Fruit fly (Drosophila melanogaster) whole organism, embryonic: Measurements from ENCODE around the gene da.

Experiments used
- Blimp-1 ChIP-seq: fragments of 200-800 bp; sonication (Bioruptor generic); optimal IDR thresholded peaks from 3 replicates; lab custom pipeline; 2018; ENCODE audit warnings: missing biosample characterization, missing genetic modification characterization, mild to moderate bottlenecking, moderate library complexity, missing genetic modification reagents
- CG1024 ChIP-seq: fragments of 200-800 bp; sonication (Bioruptor generic); IDR thresholded peaks from 2 replicates; pipeline ENCODE4 v1.3.6; 2022; ENCODE audit warnings: missing biosample characterization, missing genetic modification characterization
- CG12219 ChIP-seq: fragments of 200-800 bp; sonication (Bioruptor generic); optimal IDR thresholded peaks from 3 replicates; lab custom pipeline; 2018; ENCODE audit warnings: missing biosample characterization, mild to moderate bottlenecking, missing genetic modification characterization
- CG13624 ChIP-seq: fragments of 200-800 bp; sonication (Bioruptor generic); optimal IDR thresholded peaks from 2 replicates; lab custom pipeline; 2016; ENCODE audit warnings: missing biosample characterization, missing genetic modification characterization
- CG13775 ChIP-seq: fragments of 200-800 bp; sonication (Bioruptor generic); optimal IDR thresholded peaks from 3 replicates; lab custom pipeline; 2017; ENCODE audit warnings: missing biosample characterization, mild to moderate bottlenecking, missing genetic modification characterization
- CG1602 ChIP-seq: fragments of 200-800 bp; sonication (Bioruptor generic); optimal IDR thresholded peaks from 3 replicates; lab custom pipeline; 2016; ENCODE audit warnings: missing biosample characterization, missing genetic modification characterization
- CG2712 ChIP-seq: fragments of 200-800 bp; optimal IDR thresholded peaks from 3 replicates; lab custom pipeline; 2019; ENCODE audit warnings: missing biosample characterization, mild to moderate bottlenecking, missing genetic modification characterization, moderate library complexity
- CG30020 ChIP-seq: fragments of 200-800 bp; optimal IDR thresholded peaks from 2 replicates; lab custom pipeline; 2019; ENCODE audit warnings: missing biosample characterization, mild to moderate bottlenecking, missing genetic modification characterization, moderate library complexity
- CG32772 ChIP-seq: fragments of 200-800 bp; sonication (Bioruptor generic); IDR thresholded peaks from 2 replicates; pipeline ENCODE4 v1.3.6; 2022; ENCODE audit warnings: missing biosample characterization, missing genetic modification characterization
- CG33557 ChIP-seq: fragments of 200-800 bp; sonication (Bioruptor generic); optimal IDR thresholded peaks from 2 replicates; lab custom pipeline; 2019; ENCODE audit warnings: missing biosample characterization, mild to moderate bottlenecking, missing genetic modification characterization, moderate library complexity
- CG6254 ChIP-seq: fragments of 200-800 bp; sonication (Bioruptor generic); optimal IDR thresholded peaks from 3 replicates; lab custom pipeline; 2017; ENCODE audit warnings: mild to moderate bottlenecking, missing biosample characterization, missing genetic modification reagents, missing genetic modification characterization
- CG6765 ChIP-seq: fragments of 200-800 bp; sonication (Bioruptor generic); optimal IDR thresholded peaks from 3 replicates; lab custom pipeline; 2017; ENCODE audit warnings: missing biosample characterization, mild to moderate bottlenecking, missing genetic modification characterization
- CG7745 ChIP-seq: fragments of 200-800 bp; sonication (Bioruptor generic); optimal IDR thresholded peaks from 2 replicates; lab custom pipeline; 2018; ENCODE audit warnings: missing biosample characterization, mild to moderate bottlenecking, missing genetic modification characterization, moderate library complexity
- CG8388 ChIP-seq: fragments of 200-800 bp; sonication (Bioruptor generic); optimal IDR thresholded peaks from 2 replicates; lab custom pipeline; 2019; ENCODE audit warnings: missing biosample characterization, mild to moderate bottlenecking, missing genetic modification characterization, moderate library complexity
- CG8478 ChIP-seq: fragments of >200 bp; optimal IDR thresholded peaks from 2 replicates; lab custom pipeline; 2018
- CG8924 ChIP-seq: fragments of 200-800 bp; optimal IDR thresholded peaks from 3 replicates; lab custom pipeline; 2019; ENCODE audit warnings: missing biosample characterization, mild to moderate bottlenecking, missing genetic modification characterization, moderate library complexity
- CG9876 ChIP-seq: fragments of 200-800 bp; sonication (Bioruptor generic); optimal IDR thresholded peaks from 2 replicates; lab custom pipeline; 2016; ENCODE audit warnings: missing biosample characterization, missing genetic modification characterization
- Dek ChIP-seq: fragments of 200-800 bp; sonication (Bioruptor generic); optimal IDR thresholded peaks from 3 replicates; lab custom pipeline; 2019; ENCODE audit warnings: missing biosample characterization, mild to moderate bottlenecking, missing genetic modification characterization, moderate library complexity
- Eip74EF ChIP-seq, 2 experiments: fragments of 200-800 bp in 1 of 2; fragments of >200 bp in 1 of 2; sonication (Bioruptor generic) in 1 of 2; optimal IDR thresholded peaks; 2 replicates each; lab custom pipeline; 2017 to 2019; ENCODE audit warnings: missing biosample characterization in 2 of 2, missing genetic modification characterization in 2 of 2, mild to moderate bottlenecking in 1 of 2, moderate library complexity in 1 of 2
- HLH3B ChIP-seq: fragments of 200-800 bp; sonication (Bioruptor generic); IDR thresholded peaks from 2 replicates; pipeline ENCODE4 v1.3.6; 2022; ENCODE audit warnings: missing biosample characterization, missing genetic modification characterization
- Hey ChIP-seq: fragments of 200-800 bp; sonication (Bioruptor generic); optimal IDR thresholded peaks from 3 replicates; lab custom pipeline; 2018; ENCODE audit warnings: missing biosample characterization, mild to moderate bottlenecking, missing genetic modification characterization
- HmgD ChIP-seq: fragments of 200-800 bp; sonication (Bioruptor generic); optimal IDR thresholded peaks from 3 replicates; lab custom pipeline; 2016; ENCODE audit warnings: missing biosample characterization, missing genetic modification characterization
- Jarid2 ChIP-seq: fragments of 200-800 bp; sonication (Bioruptor generic); optimal IDR thresholded peaks from 3 replicates; lab custom pipeline; 2017; ENCODE audit warnings: mild to moderate bottlenecking, missing biosample characterization, missing genetic modification reagents, missing genetic modification characterization
- Lim3 ChIP-seq: fragments of 200-800 bp; sonication (Bioruptor generic); IDR thresholded peaks from 2 replicates; pipeline ENCODE4 v1.3.6; 2022; ENCODE audit warnings: missing biosample characterization, missing genetic modification characterization
- Lpt ChIP-seq: fragments of >200 bp; optimal IDR thresholded peaks from 2 replicates; lab custom pipeline; 2018; ENCODE audit warnings: missing biosample characterization, missing genetic modification characterization
- Neu2 ChIP-seq: fragments of 200-800 bp; sonication (Bioruptor generic); optimal IDR thresholded peaks from 3 replicates; lab custom pipeline; 2016; ENCODE audit warnings: missing biosample characterization, missing genetic modification characterization, borderline replicate concordance
- Ssrp ChIP-seq: fragments of 200-800 bp; sonication (Bioruptor generic); optimal IDR thresholded peaks from 2 replicates; lab custom pipeline; 2018; ENCODE audit warnings: missing biosample characterization, mild to moderate bottlenecking, missing genetic modification characterization, moderate library complexity
- Trl ChIP-seq, 3 experiments: fragments of >200 bp in 2 of 3; fragments of 200-800 bp in 1 of 3; sonication (Bioruptor generic) in 1 of 3; optimal IDR thresholded peaks; 2 replicates in 1 of 3; 3 replicates in 2 of 3; lab custom pipeline; 2016 to 2017; ENCODE audit warnings: missing biosample characterization in 1 of 3, missing genetic modification characterization in 1 of 3
- Xbp1 ChIP-seq: fragments of 200-800 bp; sonication (Bioruptor generic); optimal IDR thresholded peaks from 3 replicates; lab custom pipeline; 2016; ENCODE audit warnings: missing biosample characterization, mild to moderate bottlenecking, missing genetic modification characterization
- abd-A ChIP-seq: fragments of 200-800 bp; sonication (Bioruptor generic); optimal IDR thresholded peaks from 3 replicates; lab custom pipeline; 2019; ENCODE audit warnings: missing biosample characterization, mild to moderate bottlenecking, missing genetic modification characterization, moderate library complexity
- ap ChIP-seq: fragments of 200-800 bp; sonication (Bioruptor generic); IDR thresholded peaks from 2 replicates; pipeline ENCODE4 v1.3.6; 2022; ENCODE audit warnings: missing biosample characterization, missing genetic modification characterization
- az2 ChIP-seq: fragments of 200-800 bp; sonication (Bioruptor generic); optimal IDR thresholded peaks from 3 replicates; lab custom pipeline; 2016; ENCODE audit warnings: missing biosample characterization, missing genetic modification characterization
- crp ChIP-seq, 2 experiments: fragments of 200-800 bp; sonication (Bioruptor generic); optimal IDR thresholded peaks; 2 replicates in 1 of 2; 3 replicates in 1 of 2; lab custom pipeline; 2017; ENCODE audit warnings: missing biosample characterization in 2 of 2, missing genetic modification characterization in 2 of 2, mild to moderate bottlenecking in 1 of 2, moderate library complexity in 1 of 2
- dm ChIP-seq: fragments of 200-800 bp; sonication (Bioruptor generic); optimal IDR thresholded peaks from 3 replicates; lab custom pipeline; 2016; ENCODE audit warnings: missing biosample characterization, missing genetic modification characterization
- eve ChIP-seq, 2 experiments: fragments of >200 bp; optimal IDR thresholded peaks; 2 replicates each; lab custom pipeline; 2017; ENCODE audit warnings: missing biosample characterization in 2 of 2, missing genetic modification characterization in 2 of 2
- fru ChIP-seq: fragments of >200 bp; optimal IDR thresholded peaks from 2 replicates; lab custom pipeline; 2017
- ftz-f1 ChIP-seq: fragments of 200-800 bp; sonication (Bioruptor generic); optimal IDR thresholded peaks from 2 replicates; lab custom pipeline; 2016; ENCODE audit warnings: missing biosample characterization, missing genetic modification characterization
- gce ChIP-seq: fragments of 200-800 bp; sonication (Bioruptor generic); IDR thresholded peaks from 3 replicates; pipeline ENCODE4 v1.3.6; 2022; ENCODE audit warnings: missing biosample characterization, missing genetic modification characterization
- gem ChIP-seq: fragments of 200-800 bp; sonication (Bioruptor generic); optimal IDR thresholded peaks from 2 replicates; lab custom pipeline; 2019; ENCODE audit warnings: missing biosample characterization, mild to moderate bottlenecking, missing genetic modification characterization, moderate library complexity
- pb ChIP-seq: fragments of 200-800 bp; sonication (Bioruptor generic); optimal IDR thresholded peaks from 3 replicates; lab custom pipeline; 2016; ENCODE audit warnings: missing biosample characterization, missing genetic modification characterization
- phol ChIP-seq: fragments of 200-800 bp; sonication (Bioruptor generic); optimal IDR thresholded peaks from 3 replicates; lab custom pipeline; 2018; ENCODE audit warnings: missing biosample characterization, mild to moderate bottlenecking, missing genetic modification characterization, moderate library complexity
- pros ChIP-seq: fragments of 200-800 bp; sonication (Bioruptor generic); optimal IDR thresholded peaks from 3 replicates; lab custom pipeline; 2019; ENCODE audit warnings: missing biosample characterization, mild to moderate bottlenecking, missing genetic modification characterization, moderate library complexity
- pum ChIP-seq: fragments of 200-800 bp; sonication (Bioruptor generic); optimal IDR thresholded peaks from 2 replicates; lab custom pipeline; 2016; ENCODE audit warnings: missing biosample characterization, missing genetic modification characterization
- sima ChIP-seq: fragments of 200-800 bp; sonication (Bioruptor generic); optimal IDR thresholded peaks from 2 replicates; lab custom pipeline; 2016; ENCODE audit warnings: missing biosample characterization, missing genetic modification characterization
- so ChIP-seq: fragments of 200-800 bp; sonication (Bioruptor generic); IDR thresholded peaks from 3 replicates; pipeline ENCODE4 v1.3.6; 2022; ENCODE audit warnings: missing biosample characterization, missing genetic modification characterization
- stc ChIP-seq: fragments of 200-800 bp; sonication (Bioruptor generic); IDR thresholded peaks from 2 replicates; pipeline ENCODE4 v1.3.6; 2022; ENCODE audit warnings: missing biosample characterization, missing genetic modification characterization
- tup ChIP-seq: fragments of 200-800 bp; sonication (Bioruptor generic); optimal IDR thresholded peaks from 2 replicates; lab custom pipeline; 2016; ENCODE audit warnings: missing biosample characterization, mild to moderate bottlenecking, missing genetic modification characterization, moderate library complexity
- yki ChIP-seq: fragments of >200 bp; optimal IDR thresholded peaks from 3 replicates; lab custom pipeline; 2018
- zen ChIP-seq: fragments of 200-800 bp; sonication (Bioruptor generic); optimal IDR thresholded peaks from 3 replicates; lab custom pipeline; 2018; ENCODE audit warnings: missing biosample characterization, mild to moderate bottlenecking, missing genetic modification characterization, moderate library complexity

da gene

dm6 chr2L:10375464-10376236, 12.3 kb upstream of the da start, which contains the start of the genes CG33303 and dpr19 (continued):
- TF ChIP-seq Eip74EF (GFP tag; optimal IDR thresholded peaks at IDR 0.05; lab: Kevin White, UChicago) (peak in 1 of 2 experiments; percentile 79), HLH3B (GFP tag; lab: Robert Waterston, UW) (peak; percentile 38; the same call in 1 of the 2 replicates), Trl (optimal IDR thresholded peaks at IDR 0.05; lab: Kevin White, UChicago) (no peak), Trl (GFP tag; optimal IDR thresholded peaks at IDR 0.05; lab: Kevin White, UChicago) (no peak), ap (peak; percentile 67), dm (GFP tag; lab: Kevin White, UChicago) (no peak), CG6254 (peak; percentile 38), CG2712 (tag; lab: Kevin White, UChicago) (peak; percentile 92), CG1024 (0 out of 2 replicates have a peak, but pooled peaks have one; percentile 35), az2 (peak; percentile 54), Lpt (GFP tag; lab: Kevin White, UChicago) (no peak), phol (tag; lab: Kevin White, UChicago) (peak; percentile 90), fru (no peak), abd-A (tag; lab: Kevin White, UChicago) (no peak), sima (no peak), CG8388 (GFP tag; lab: Kevin White, UChicago) (peak; percentile 86), Jarid2 (no peak), zen (tag; lab: Kevin White, UChicago) (peak; percentile 64), CG9876 (GFP tag; lab: Kevin White, UChicago) (no peak), CG32772 (GFP tag; lab: Robert Waterston, UW) (peak; percentile 47), CG6765 (peak; percentile 50), pum (no peak), Xbp1 (GFP tag; lab: Kevin White, UChicago) (peak; percentile 76), Dek (tag; lab: Kevin White, UChicago) (peak; percentile 83), pb (GFP tag; lab: Kevin White, UChicago) (no peak), yki (lab: Kevin White, UChicago) (no peak), Lim3 (no peak), CG1602 (GFP tag; lab: Kevin White, UChicago) (peak; percentile 52), so (0 out of 3 replicates have a peak, but pooled peaks have one; percentile 7), gce (GFP tag; lab: Robert Waterston, UW) (peak; percentile 76), CG8478 (no peak), Blimp-1 (GFP tag; lab: Kevin White, UChicago) (no peak), eve (GFP tag; optimal IDR thresholded peaks at IDR 0.05; lab: Kevin White, UChicago) (no peak), HmgD (no peak), stc (GFP tag; lab: Robert Waterston, UW) (peak; percentile 74), tup (GFP tag; lab: Kevin White, UChicago) (no peak), CG30020 (tag; lab: Kevin White, UChicago) (peak; percentile 91), Ssrp (tag; lab: Kevin White, UChicago) (peak; percentile 77), gem (peak; percentile 92), CG13775 (GFP tag; lab: Kevin White, UChicago) (peak; percentile 71), ftz-f1 (GFP tag; lab: Kevin White, UChicago) (no peak), CG12219 (GFP tag; lab: Kevin White, UChicago) (no peak), CG33557 (peak; percentile 74), Neu2 (GFP tag; lab: Kevin White, UChicago) (no peak), Hey (tag; lab: Kevin White, UChicago) (no peak), CG7745 (tag; lab: Kevin White, UChicago) (peak; percentile 3), CG8924 (tag; lab: Kevin White, UChicago) (peak; percentile 90), crp (GFP tag; optimal IDR thresholded peaks at IDR 0.05; lab: Kevin White, UChicago) (peak in 1 of 2 experiments; percentile 79), pros (GFP tag; lab: Kevin White, UChicago) (peak; percentile 26), CG13624 (GFP tag; lab: Kevin White, UChicago) (no peak)
